Worm (Caenorhabditis elegans) whole organism, L2 larva: ENCODE measurements around the gene F15B9.8.
A peak's percentile ranks its signal among the peaks of the same experiment; 100 is the strongest.

Experiments used
- C34F6.9 ChIP-seq: fragments of 150-350 bp; optimal IDR thresholded peaks from 2 replicates; lab custom pipeline; 2014; ENCODE audit warnings: missing biosample characterization, missing genetic modification characterization
- F13H6.1 ChIP-seq: sonication (generic microtip); optimal IDR thresholded peaks from 2 replicates; lab custom pipeline; 2016; ENCODE audit warnings: missing genetic modification characterization, missing compliant biosample characterization
- R02D3.7 ChIP-seq: fragments of 150-350 bp; optimal IDR thresholded peaks from 2 replicates; lab custom pipeline; 2014; ENCODE audit warnings: missing biosample characterization, missing genetic modification characterization
- Y55F3AM.14 ChIP-seq: fragments of 200-800 bp; sonication (Bioruptor generic); optimal IDR thresholded peaks from 2 replicates; lab custom pipeline; 2018; ENCODE audit warnings: mild to moderate bottlenecking, missing genetic modification characterization, missing compliant biosample characterization
- ZK546.5 ChIP-seq: sonication (generic microtip); optimal IDR thresholded peaks from 2 replicates; lab custom pipeline; 2017; ENCODE audit warnings: missing biosample characterization, missing genetic modification characterization
- alr-1 ChIP-seq: fragments of 150-350 bp; optimal IDR thresholded peaks from 2 replicates; lab custom pipeline; 2014; ENCODE audit warnings: missing biosample characterization, missing genetic modification characterization
- aly-2 ChIP-seq: fragments of 150-350 bp; optimal IDR thresholded peaks from 2 replicates; lab custom pipeline; 2014; ENCODE audit warnings: missing biosample characterization, missing genetic modification characterization
- ama-1 ChIP-seq: fragments of 150-350 bp; optimal IDR thresholded peaks from 2 replicates; lab custom pipeline; 2018; ENCODE audit warnings: inconsistent platforms
- blmp-1 ChIP-seq: sonication (generic microtip); optimal IDR thresholded peaks from 2 replicates; lab custom pipeline; 2017; ENCODE audit warnings: missing genetic modification characterization, mild to moderate bottlenecking, missing compliant biosample characterization, antibody characterized with exemption, moderate library complexity; ENCODE audit not compliant: insufficient read depth
- ceh-82 ChIP-seq: fragments of 150-350 bp; optimal IDR thresholded peaks from 2 replicates; lab custom pipeline; 2014; ENCODE audit warnings: missing biosample characterization, missing genetic modification characterization
- crh-2 ChIP-seq: sonication (generic microtip); optimal IDR thresholded peaks from 2 replicates; lab custom pipeline; 2017; ENCODE audit warnings: missing biosample characterization, missing genetic modification characterization
- elt-1 ChIP-seq: fragments of 150-350 bp; optimal IDR thresholded peaks from 2 replicates; lab custom pipeline; 2014; ENCODE audit warnings: missing biosample characterization, missing genetic modification characterization
- elt-3 ChIP-seq: sonication (generic microtip); optimal IDR thresholded peaks from 2 replicates; lab custom pipeline; 2017; ENCODE audit warnings: missing biosample characterization, missing genetic modification characterization
- fos-1 ChIP-seq: fragments of 150-350 bp; optimal IDR thresholded peaks from 2 replicates; lab custom pipeline; 2014; ENCODE audit warnings: missing biosample characterization, missing genetic modification characterization
- lin-13 ChIP-seq: fragments of 150-350 bp; optimal IDR thresholded peaks from 2 replicates; lab custom pipeline; 2014; ENCODE audit warnings: missing biosample characterization, missing genetic modification reagents, missing genetic modification characterization
- lsy-2 ChIP-seq, 2 experiments: fragments of 150-350 bp in 1 of 2; sonication (generic microtip) in 1 of 2; optimal IDR thresholded peaks; 2 replicates each; lab custom pipeline; 2014 to 2017; ENCODE audit warnings: missing biosample characterization in 2 of 2, missing genetic modification characterization in 2 of 2
- mbf-1 ChIP-seq: sonication (generic microtip); optimal IDR thresholded peaks from 2 replicates; lab custom pipeline; 2017; ENCODE audit warnings: missing biosample characterization, missing genetic modification characterization
- mdl-1 ChIP-seq, 2 experiments: fragments of 150-350 bp in 1 of 2; sonication (generic microtip) in 1 of 2; optimal IDR thresholded peaks; 2 replicates each; lab custom pipeline; 2017; ENCODE audit warnings: missing biosample characterization in 2 of 2, missing genetic modification characterization in 2 of 2
- nhr-10 ChIP-seq: sonication (generic microtip); optimal IDR thresholded peaks from 2 replicates; lab custom pipeline; 2017; ENCODE audit warnings: missing biosample characterization, missing genetic modification characterization
- nhr-11 ChIP-seq: fragments of 150-350 bp; optimal IDR thresholded peaks from 2 replicates; lab custom pipeline; 2014; ENCODE audit warnings: missing biosample characterization, missing genetic modification characterization
- nhr-12 ChIP-seq: fragments of 150-350 bp; optimal IDR thresholded peaks from 2 replicates; lab custom pipeline; 2014; ENCODE audit warnings: missing biosample characterization, missing genetic modification characterization
- nhr-129 ChIP-seq: fragments of 150-350 bp; optimal IDR thresholded peaks from 2 replicates; lab custom pipeline; 2014; ENCODE audit warnings: missing biosample characterization, missing genetic modification characterization
- nhr-23 ChIP-seq: fragments of 150-350 bp; optimal IDR thresholded peaks from 2 replicates; lab custom pipeline; 2014; ENCODE audit warnings: missing biosample characterization, missing genetic modification reagents, missing genetic modification characterization
- nhr-237 ChIP-seq: fragments of 150-350 bp; optimal IDR thresholded peaks from 2 replicates; lab custom pipeline; 2014; ENCODE audit warnings: missing biosample characterization, missing genetic modification characterization
- nhr-77 ChIP-seq: fragments of 150-350 bp; optimal IDR thresholded peaks from 2 replicates; lab custom pipeline; 2014; ENCODE audit warnings: missing biosample characterization, missing genetic modification characterization
- peb-1 ChIP-seq: fragments of 150-350 bp; optimal IDR thresholded peaks from 2 replicates; lab custom pipeline; 2014; ENCODE audit warnings: missing biosample characterization, missing genetic modification characterization
- sem-4 ChIP-seq: fragments of 150-350 bp; optimal IDR thresholded peaks from 2 replicates; lab custom pipeline; 2014; ENCODE audit warnings: missing biosample characterization, missing genetic modification reagents, missing genetic modification characterization
- skn-1 ChIP-seq: sonication (generic microtip); optimal IDR thresholded peaks from 2 replicates; lab custom pipeline; 2017; ENCODE audit warnings: missing biosample characterization, missing genetic modification characterization
- sma-3 ChIP-seq: sonication (generic microtip); optimal IDR thresholded peaks from 2 replicates; lab custom pipeline; 2016; ENCODE audit warnings: missing genetic modification reagents, missing genetic modification characterization, missing compliant biosample characterization
- sma-9 ChIP-seq, 2 experiments: fragments of 150-350 bp in 1 of 2; sonication (generic microtip) in 1 of 2; optimal IDR thresholded peaks; 2 replicates each; lab custom pipeline; 2014 to 2016; ENCODE audit warnings: missing genetic modification characterization in 2 of 2, mild to moderate bottlenecking in 1 of 2, missing biosample characterization in 1 of 2, missing compliant biosample characterization in 1 of 2, missing genetic modification reagents in 1 of 2, moderate library complexity in 1 of 2
- snpc-4 ChIP-seq: fragments of 150-350 bp; optimal IDR thresholded peaks from 2 replicates; lab custom pipeline; 2014; ENCODE audit warnings: missing biosample characterization, missing genetic modification characterization
- unc-39 ChIP-seq: fragments of 150-350 bp; optimal IDR thresholded peaks from 2 replicates; lab custom pipeline; 2014; ENCODE audit warnings: missing biosample characterization, missing genetic modification characterization
- unc-55 ChIP-seq: fragments of 150-350 bp; sonication (generic microtip); optimal IDR thresholded peaks from 3 replicates; lab custom pipeline; 2014; ENCODE audit warnings: missing biosample characterization, missing genetic modification reagents, missing genetic modification characterization
- unc-62 ChIP-seq: fragments of 150-350 bp; optimal IDR thresholded peaks from 2 replicates; lab custom pipeline; 2014; ENCODE audit warnings: missing biosample characterization, missing genetic modification reagents, missing genetic modification characterization
- ztf-11 ChIP-seq: sonication (generic microtip); optimal IDR thresholded peaks from 2 replicates; lab custom pipeline; 2017; ENCODE audit warnings: missing biosample characterization, missing genetic modification characterization
- ztf-4 ChIP-seq: fragments of 150-350 bp; optimal IDR thresholded peaks from 2 replicates; lab custom pipeline; 2014; ENCODE audit warnings: missing biosample characterization, missing genetic modification characterization

Gene F15B9.8

ce11 chrV:13004374-13004773 is 16.0 kb downstream of the F15B9.8 start:
- no peak for TF ChIP-seq aly-2 (tag; lab: Kevin White, UChicago)
- TF ChIP-seq sma-3 (GFP tag; lab: Kevin White, UChicago) = no peak
- no peak for TF ChIP-seq nhr-129 (tag; lab: Kevin White, UChicago)
- TF ChIP-seq nhr-10 (tag; lab: Kevin White, UChicago) = no peak
- no peak for TF ChIP-seq ceh-82 (tag; lab: Kevin White, UChicago)
- no peak for TF ChIP-seq nhr-23 (tag; lab: Kevin White, UChicago)

ce11 chrV:13006754-13007153 is 18.4 kb downstream of the F15B9.8 start:
- TF ChIP-seq nhr-10 (tag; lab: Kevin White, UChicago) (no peak), lin-13 (no peak), snpc-4 (no peak), crh-2 (tag; lab: Kevin White, UChicago) (no peak), peb-1 (no peak), R02D3.7 (tag; lab: Kevin White, UChicago) (no peak), nhr-23 (tag; lab: Kevin White, UChicago) (no peak), nhr-129 (tag; lab: Kevin White, UChicago) (no peak), unc-55 (GFP tag; lab: Kevin White, UChicago) (no peak), elt-1 (no peak), ZK546.5 (tag; lab: Kevin White, UChicago) (no peak), ama-1 (lab: Kevin White, UChicago) (no peak), unc-62 (GFP tag; lab: Kevin White, UChicago) (no peak), mbf-1 (tag; lab: Kevin White, UChicago) (no peak), skn-1 (tag; lab: Kevin White, UChicago) (no peak), Y55F3AM.14 (no peak), nhr-77 (tag; lab: Kevin White, UChicago) (no peak), fos-1 (no peak), ztf-4 (tag; lab: Kevin White, UChicago) (no peak), elt-3 (tag; lab: Kevin White, UChicago) (no peak)
- TF ChIP-seq, all 48 proteins: peak for 0

- no peak for TF ChIP-seq alr-1 (tag; lab: Kevin White, UChicago)
These were observed 20.5 kb downstream of the F15B9.8 start, which contains the start of gene F15B9.10 for ce11 chrV:13008825-13009224. Gene F15B9.10, minus strand, starts transcription at chrV:13008925.

ce11 chrV:13009271-13009670 is 20.9 kb downstream of the F15B9.8 start:
- no peak for TF ChIP-seq ceh-82 (tag; lab: Kevin White, UChicago)

ce11 chrV:13009843-13010242 is 21.5 kb downstream of the F15B9.8 start:
- no peak for TF ChIP-seq nhr-237 (tag; lab: Kevin White, UChicago)
- no peak for TF ChIP-seq nhr-12 (tag; lab: Kevin White, UChicago)
- TF ChIP-seq nhr-129 (tag; lab: Kevin White, UChicago) = peak; percentile 37
- no peak for TF ChIP-seq unc-39 (tag; lab: Kevin White, UChicago)
- TF ChIP-seq mbf-1 (tag; lab: Kevin White, UChicago) = no peak
- TF ChIP-seq unc-62 (GFP tag; lab: Kevin White, UChicago) = no peak
- TF ChIP-seq blmp-1 (tag; lab: Kevin White, UChicago) = peak; percentile 39
- TF ChIP-seq nhr-77 (tag; lab: Kevin White, UChicago) = no peak
- TF ChIP-seq sem-4 = no peak
- no peak for TF ChIP-seq nhr-11 (tag; lab: Kevin White, UChicago)
- TF ChIP-seq unc-55 (GFP tag; lab: Kevin White, UChicago) = peak; percentile 32
- TF ChIP-seq C34F6.9 = peak; percentile 57
- peak; percentile 21 for TF ChIP-seq lin-13
- no peak for TF ChIP-seq elt-1
- no peak for TF ChIP-seq peb-1
- no peak for TF ChIP-seq fos-1
- peak in 1 of 2 experiments; percentile 49 for TF ChIP-seq lsy-2 (tag; optimal IDR thresholded peaks at IDR 0.05; lab: Kevin White, UChicago)
- no peak for TF ChIP-seq sma-9 (GFP tag; optimal IDR thresholded peaks at IDR 0.05; lab: Kevin White, UChicago)
- TF ChIP-seq sma-9 (tag; optimal IDR thresholded peaks at IDR 0.05; lab: Kevin White, UChicago) = no peak
- no peak for TF ChIP-seq ztf-11
- TF ChIP-seq F13H6.1 (tag; lab: Kevin White, UChicago) = peak; percentile 7
- TF ChIP-seq ceh-82 (tag; lab: Kevin White, UChicago) = no peak
- TF ChIP-seq mdl-1 (tag; optimal IDR thresholded peaks at IDR 0.05; lab: Kevin White, UChicago) = no peak
- TF ChIP-seq Y55F3AM.14 = no peak
- TF ChIP-seq elt-3 (tag; lab: Kevin White, UChicago) = no peak
- peak; percentile 49 for TF ChIP-seq crh-2 (tag; lab: Kevin White, UChicago)
